Worm (Caenorhabditis elegans): ENCODE results near the gene C28A5.1.

The C28A5.1 gene

DNA sequence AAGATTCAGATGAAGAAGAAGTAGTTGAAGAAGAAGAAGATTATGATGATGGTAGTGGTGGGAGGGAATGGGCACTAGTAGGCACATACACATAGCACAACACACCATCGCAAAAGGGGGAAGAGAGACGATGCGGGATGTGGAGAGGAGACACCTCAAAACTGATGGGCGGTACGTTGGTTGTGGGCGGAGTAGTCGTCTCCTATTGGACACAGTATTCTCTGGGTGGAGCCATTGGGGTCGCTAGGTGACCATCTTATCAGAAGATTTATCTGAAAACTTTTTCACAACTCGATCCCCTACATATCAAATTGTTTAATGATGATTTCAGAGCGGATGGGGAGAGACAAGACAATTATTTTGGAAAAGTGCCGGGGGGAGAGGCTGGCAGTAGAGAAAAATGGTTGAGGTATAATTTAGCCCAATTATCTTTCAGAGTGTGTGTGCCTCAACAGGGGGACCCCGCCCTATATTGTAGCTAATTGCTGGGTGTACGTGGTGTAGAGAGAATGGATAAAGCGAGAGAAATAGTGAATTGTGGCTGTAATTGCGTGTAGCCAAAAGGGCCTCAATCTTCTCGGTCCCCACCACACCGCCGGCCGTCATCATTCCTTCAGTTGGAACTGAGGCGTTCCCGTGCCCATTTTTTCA is 16.8 kb upstream of the C28A5.1 start:
- TF ChIP-seq flt-1 (GFP tag; IDR thresholded peaks at IDR 0.05) (0 out of 2 replicates have a peak, but pooled peaks have one; percentile 13), ztf-23 (GFP tag; IDR thresholded peaks at IDR 0.05) (0 out of 2 replicates have a peak, but pooled peaks have one; percentile 5), tab-1 (GFP tag; IDR thresholded peaks at IDR 0.05) (peak; percentile 49; the same call in 1 of the 2 replicates), cog-1 (tag; optimal IDR thresholded peaks at IDR 0.05) (no peak), klf-2 (GFP tag; conservative IDR thresholded peaks at IDR 0.05) (no peak), ztf-29 (GFP tag; IDR thresholded peaks at IDR 0.05) (no peak)

- no peak for TF ChIP-seq ztf-23 (GFP tag; IDR thresholded peaks at IDR 0.05)
- no peak for TF ChIP-seq cog-1 (tag; optimal IDR thresholded peaks at IDR 0.05)
- TF ChIP-seq tab-1 (GFP tag; IDR thresholded peaks at IDR 0.05) = no peak
- TF ChIP-seq med-1 (GFP tag; optimal IDR thresholded peaks at IDR 0.05; ENCODE audit: insufficient read depth) = no peak
- no peak for TF ChIP-seq klf-2 (GFP tag; conservative IDR thresholded peaks at IDR 0.05)
- TF ChIP-seq ref-1 (GFP tag; conservative IDR thresholded peaks at IDR 0.05) = no peak
- TF ChIP-seq T22C8.4 (GFP tag; IDR thresholded peaks at IDR 0.05) = no peak
- TF ChIP-seq flt-1 (GFP tag; IDR thresholded peaks at IDR 0.05) = no peak
- no peak for TF ChIP-seq ztf-29 (GFP tag; IDR thresholded peaks at IDR 0.05)
These were observed 15.9 kb upstream of the C28A5.1 start, which contains the start of gene ceh-43 for ce11 chrIII:4449893-4450579. ceh-43 (minus strand) TSS chrIII:4449943.

DNA sequence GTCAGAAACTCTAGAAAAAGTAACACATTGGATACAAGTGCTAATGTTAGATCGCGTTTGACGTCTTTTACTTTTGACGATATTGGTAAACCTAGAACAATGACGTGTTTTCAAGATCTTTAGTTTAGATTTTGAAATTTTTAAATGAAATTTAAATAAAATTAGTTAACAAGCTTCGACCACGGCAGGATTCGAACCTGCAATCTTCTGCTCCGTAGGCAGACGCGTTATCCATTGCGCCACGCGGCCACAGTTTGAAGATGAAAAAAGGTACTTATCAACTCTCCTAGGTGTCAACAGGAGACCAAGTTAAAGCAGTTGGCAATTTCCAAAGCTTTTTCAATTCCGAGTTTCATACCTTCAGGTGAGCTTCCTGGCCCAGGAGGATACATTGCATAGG is 15.2 kb upstream of the C28A5.1 start:
- TF ChIP-seq med-1 (GFP tag; optimal IDR thresholded peaks at IDR 0.05; ENCODE audit: insufficient read depth) = no peak
- TF ChIP-seq ref-1 (GFP tag; conservative IDR thresholded peaks at IDR 0.05) = no peak
- no peak for TF ChIP-seq cog-1 (tag; optimal IDR thresholded peaks at IDR 0.05)
- TF ChIP-seq flt-1 (GFP tag; IDR thresholded peaks at IDR 0.05) = no peak
- TF ChIP-seq klf-2 (GFP tag; conservative IDR thresholded peaks at IDR 0.05) = no peak
- no peak for TF ChIP-seq T22C8.4 (GFP tag; IDR thresholded peaks at IDR 0.05)
- TF ChIP-seq ztf-29 (GFP tag; IDR thresholded peaks at IDR 0.05) = no peak
- TF ChIP-seq tab-1 (GFP tag; IDR thresholded peaks at IDR 0.05) = no peak
- no peak for TF ChIP-seq ztf-23 (GFP tag; IDR thresholded peaks at IDR 0.05)

ce11 chrIII:4448029-4448428 is 13.9 kb upstream of the C28A5.1 start:
- no peak for TF ChIP-seq ztf-23 (GFP tag; IDR thresholded peaks at IDR 0.05)
- TF ChIP-seq cog-1 (tag; optimal IDR thresholded peaks at IDR 0.05) = no peak
- TF ChIP-seq tab-1 (GFP tag; IDR thresholded peaks at IDR 0.05) = no peak
- no peak for TF ChIP-seq flt-1 (GFP tag; IDR thresholded peaks at IDR 0.05)
- no peak for TF ChIP-seq ref-1 (GFP tag; conservative IDR thresholded peaks at IDR 0.05)
- no peak for TF ChIP-seq ztf-29 (GFP tag; IDR thresholded peaks at IDR 0.05)
- no peak for TF ChIP-seq T22C8.4 (GFP tag; IDR thresholded peaks at IDR 0.05)
- no peak for TF ChIP-seq klf-2 (GFP tag; conservative IDR thresholded peaks at IDR 0.05)
- no peak for TF ChIP-seq med-1 (GFP tag; optimal IDR thresholded peaks at IDR 0.05; ENCODE audit: insufficient read depth)

- TF ChIP-seq tab-1 (GFP tag; IDR thresholded peaks at IDR 0.05) (no peak), flt-1 (GFP tag; IDR thresholded peaks at IDR 0.05) (no peak), med-1 (GFP tag; optimal IDR thresholded peaks at IDR 0.05; ENCODE audit: insufficient read depth) (no peak), ref-1 (GFP tag; conservative IDR thresholded peaks at IDR 0.05) (no peak), ztf-23 (GFP tag; IDR thresholded peaks at IDR 0.05) (no peak), T22C8.4 (GFP tag; IDR thresholded peaks at IDR 0.05) (no peak), cog-1 (tag; optimal IDR thresholded peaks at IDR 0.05) (no peak), klf-2 (GFP tag; conservative IDR thresholded peaks at IDR 0.05) (no peak)
These were observed 10.3 kb upstream of the C28A5.1 start for ce11 chrIII:4444492-4444891.

DNA sequence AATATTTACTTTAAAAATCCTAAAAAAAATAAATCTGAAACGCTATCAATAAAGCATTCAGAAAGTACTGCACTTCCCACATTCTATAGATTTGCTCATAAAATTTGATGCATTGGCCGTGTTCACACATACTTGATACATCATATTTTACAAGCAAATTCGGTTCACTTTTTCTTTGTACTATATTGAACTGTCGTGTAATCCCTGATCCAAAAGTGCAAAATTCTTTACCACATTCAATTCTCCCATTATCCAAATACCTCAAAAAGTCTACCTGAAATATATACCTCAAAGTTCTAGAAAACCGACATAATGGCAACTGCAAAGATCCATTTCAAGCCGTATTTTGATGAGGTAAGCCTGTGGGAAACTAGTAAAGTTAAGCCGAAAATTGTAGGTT is 7.6 kb upstream of the C28A5.1 start, which contains the start of gene nex-3:
nex-3 (plus strand) TSS at position 301 of the 400 bp plus-strand sequence.
- no peak for TF ChIP-seq ztf-23 (GFP tag; IDR thresholded peaks at IDR 0.05)
- TF ChIP-seq klf-2 (GFP tag; conservative IDR thresholded peaks at IDR 0.05) = no peak
- TF ChIP-seq cog-1 (tag; optimal IDR thresholded peaks at IDR 0.05) = no peak
- TF ChIP-seq med-1 (GFP tag; optimal IDR thresholded peaks at IDR 0.05; ENCODE audit: insufficient read depth) = no peak
- TF ChIP-seq T22C8.4 (GFP tag; IDR thresholded peaks at IDR 0.05) = no peak
- TF ChIP-seq ztf-29 (GFP tag; IDR thresholded peaks at IDR 0.05) = no peak
- TF ChIP-seq tab-1 (GFP tag; IDR thresholded peaks at IDR 0.05) = no peak
- TF ChIP-seq ref-1 (GFP tag; conservative IDR thresholded peaks at IDR 0.05) = no peak
- TF ChIP-seq flt-1 (GFP tag; IDR thresholded peaks at IDR 0.05) = no peak

DNA sequence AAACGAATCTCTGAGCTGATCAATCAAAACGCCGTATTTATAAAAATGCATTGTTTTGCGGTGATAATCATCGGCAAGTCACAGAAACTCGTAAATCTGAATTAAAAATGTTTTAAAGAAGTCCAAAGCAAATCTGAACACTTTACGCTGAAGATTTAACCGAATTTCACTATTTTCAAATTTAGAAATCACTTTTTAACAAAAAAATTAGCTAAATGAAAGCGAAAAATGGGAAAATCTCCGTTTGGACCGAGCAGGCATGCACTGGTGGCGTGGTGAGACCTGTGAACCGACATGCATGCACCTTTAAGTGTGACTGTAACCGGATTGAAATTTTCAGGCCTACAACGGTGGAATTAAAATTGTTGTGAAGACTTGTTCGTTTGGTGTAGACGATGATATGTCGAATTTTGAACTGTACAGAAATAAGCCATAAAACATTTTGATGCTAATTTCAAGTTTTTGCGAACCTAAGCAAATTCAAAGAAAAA is 5.4 kb upstream of the C28A5.1 start, which contains the start of gene C28A5.2:
C28A5.2 (minus strand) TSS at position 51 of the 491 bp plus-strand sequence.
- TF ChIP-seq flt-1 (GFP tag; IDR thresholded peaks at IDR 0.05) = no peak
- TF ChIP-seq T22C8.4 (GFP tag; IDR thresholded peaks at IDR 0.05) = no peak
- no peak for TF ChIP-seq ztf-23 (GFP tag; IDR thresholded peaks at IDR 0.05)
- no peak for TF ChIP-seq med-1 (GFP tag; optimal IDR thresholded peaks at IDR 0.05; ENCODE audit: insufficient read depth)
- no peak for TF ChIP-seq ztf-29 (GFP tag; IDR thresholded peaks at IDR 0.05)
- no peak for TF ChIP-seq ref-1 (GFP tag; conservative IDR thresholded peaks at IDR 0.05)
- no peak for TF ChIP-seq cog-1 (tag; optimal IDR thresholded peaks at IDR 0.05)
- TF ChIP-seq tab-1 (GFP tag; IDR thresholded peaks at IDR 0.05) = no peak
- TF ChIP-seq klf-2 (GFP tag; conservative IDR thresholded peaks at IDR 0.05) = no peak

ce11 chrIII:4435262-4435661 is 1.1 kb upstream of the C28A5.1 start:
- no peak for TF ChIP-seq med-1 (GFP tag; optimal IDR thresholded peaks at IDR 0.05; ENCODE audit: insufficient read depth)
- TF ChIP-seq ztf-23 (GFP tag; IDR thresholded peaks at IDR 0.05) = no peak
- no peak for TF ChIP-seq ztf-29 (GFP tag; IDR thresholded peaks at IDR 0.05)
- TF ChIP-seq T22C8.4 (GFP tag; IDR thresholded peaks at IDR 0.05) = no peak
- TF ChIP-seq ref-1 (GFP tag; conservative IDR thresholded peaks at IDR 0.05) = no peak
- no peak for TF ChIP-seq klf-2 (GFP tag; conservative IDR thresholded peaks at IDR 0.05)
- no peak for TF ChIP-seq flt-1 (GFP tag; IDR thresholded peaks at IDR 0.05)
- no peak for TF ChIP-seq cog-1 (tag; optimal IDR thresholded peaks at IDR 0.05)
- no peak for TF ChIP-seq tab-1 (GFP tag; IDR thresholded peaks at IDR 0.05)

DNA sequence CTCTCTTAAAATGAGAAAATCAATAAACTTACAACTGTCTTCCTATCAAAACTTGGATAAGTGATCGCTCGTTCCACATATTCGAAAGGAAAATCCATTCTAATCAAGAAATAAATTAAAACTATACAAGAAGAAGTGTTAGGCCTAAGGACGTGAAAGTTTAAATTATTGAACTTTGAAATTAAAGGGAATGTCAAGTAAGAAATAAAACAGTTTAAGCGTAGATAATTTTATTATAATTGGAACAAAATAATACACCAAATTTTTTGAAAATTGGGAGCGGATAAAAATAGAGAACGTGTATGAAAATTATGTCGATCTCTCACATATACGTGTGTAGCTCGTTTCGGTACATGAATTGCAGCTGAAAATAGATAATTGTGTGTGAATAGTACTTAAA is 4.7 kb downstream of the C28A5.1 start, which contains the start of gene C28A5.6:
C28A5.6 (minus strand) TSS at position 101 of the 400 bp plus-strand sequence.
- TF ChIP-seq cog-1 (tag; optimal IDR thresholded peaks at IDR 0.05) (no peak), ref-1 (GFP tag; conservative IDR thresholded peaks at IDR 0.05) (no peak), flt-1 (GFP tag; IDR thresholded peaks at IDR 0.05) (no peak), klf-2 (GFP tag; conservative IDR thresholded peaks at IDR 0.05) (no peak), T22C8.4 (GFP tag; IDR thresholded peaks at IDR 0.05) (no peak), ztf-23 (GFP tag; IDR thresholded peaks at IDR 0.05) (no peak), med-1 (GFP tag; optimal IDR thresholded peaks at IDR 0.05; ENCODE audit: insufficient read depth) (no peak), tab-1 (GFP tag; IDR thresholded peaks at IDR 0.05) (no peak), ztf-29 (GFP tag; IDR thresholded peaks at IDR 0.05) (no peak)
